Fruit fly (Drosophila melanogaster) whole organism: Measurements from ENCODE around the gene CG15155.

ENCODE experiments used
- CG8478 ChIP-seq: fragments of >200 bp; optimal IDR thresholded peaks from 2 replicates; lab custom pipeline; 2018; ENCODE audit warnings: inconsistent platforms
- Dll ChIP-seq: fragments of >200 bp; optimal IDR thresholded peaks from 2 replicates; lab custom pipeline; 2017
- EcR ChIP-seq, 2 experiments: fragments of >200 bp; optimal IDR thresholded peaks; 2 replicates each; lab custom pipeline; 2017; ENCODE audit warnings: missing biosample characterization in 2 of 2, missing genetic modification characterization in 2 of 2, missing genetic modification reagents in 2 of 2
- pan ChIP-seq: fragments of >200 bp; optimal IDR thresholded peaks from 2 replicates; lab custom pipeline; 2017
- psq ChIP-seq: fragments of >200 bp; optimal IDR thresholded peaks from 2 replicates; lab custom pipeline; 2017
- usp ChIP-seq: fragments of >200 bp; optimal IDR thresholded peaks from 2 replicates; lab custom pipeline; 2017; ENCODE audit warnings: missing biosample characterization, missing genetic modification characterization, mixed read lengths

dm6 chr2L:18113079-18113478 lies 41.6 kb upstream of the CG15155 start, which contains the start of gene CG44476:
- no peak for TF ChIP-seq Dll (lab: Kevin White, UChicago)
- TF ChIP-seq psq (lab: Kevin White, UChicago): no peak
- no peak for TF ChIP-seq EcR (GFP tag; optimal IDR thresholded peaks at IDR 0.05; lab: Kevin White, UChicago)
- TF ChIP-seq CG8478 (lab: Kevin White, UChicago): no peak
- TF ChIP-seq usp: no peak
- TF ChIP-seq pan: no peak
